Fruit fly (Drosophila melanogaster) whole organism, adult: ENCODE results near the gene Cyp4s3.

Experiments used
- CG11617 ChIP-seq: fragments of 200-800 bp; sonication (Bioruptor generic); optimal IDR thresholded peaks from 2 replicates; lab custom pipeline; 2017; ENCODE audit warnings: mild to moderate bottlenecking, missing biosample characterization, missing genetic modification reagents, missing genetic modification characterization
- CG14711 ChIP-seq: fragments of 200-800 bp; sonication (Bioruptor generic); optimal IDR thresholded peaks from 2 replicates; lab custom pipeline; 2018; ENCODE audit warnings: missing biosample characterization, mild to moderate bottlenecking, missing genetic modification characterization, moderate library complexity
- CG1620 ChIP-seq: fragments of 200-800 bp; sonication (Bioruptor generic); optimal IDR thresholded peaks from 2 replicates; lab custom pipeline; 2016; ENCODE audit warnings: missing biosample characterization, missing genetic modification characterization
- CG5204 ChIP-seq: fragments of 200-800 bp; sonication (Bioruptor generic); optimal IDR thresholded peaks from 2 replicates; lab custom pipeline; 2016; ENCODE audit warnings: missing biosample characterization, missing genetic modification characterization
- CG7045 ChIP-seq: fragments of 200-800 bp; sonication (Bioruptor generic); optimal IDR thresholded peaks from 2 replicates; lab custom pipeline; 2017; ENCODE audit warnings: missing biosample characterization, mild to moderate bottlenecking, missing genetic modification characterization
- CG7101 ChIP-seq: fragments of 200-800 bp; sonication (Bioruptor generic); optimal IDR thresholded peaks from 2 replicates; lab custom pipeline; 2018; ENCODE audit warnings: missing biosample characterization, mild to moderate bottlenecking, missing genetic modification characterization, moderate library complexity
- Clk ChIP-seq: fragments of 200-800 bp; sonication (Bioruptor generic); optimal IDR thresholded peaks from 2 replicates; lab custom pipeline; 2017; ENCODE audit warnings: missing biosample characterization, missing genetic modification characterization
- bab1 ChIP-seq: fragments of 200-800 bp; sonication (Bioruptor generic); optimal IDR thresholded peaks from 3 replicates; lab custom pipeline; 2019; ENCODE audit warnings: missing biosample characterization, mild to moderate bottlenecking, missing genetic modification characterization, moderate library complexity
- cnc ChIP-seq, 2 experiments: fragments of >200 bp; optimal IDR thresholded peaks; 2 replicates each; lab custom pipeline; 2017
- kay ChIP-seq: fragments of 200-800 bp; sonication (Bioruptor generic); peaks from one replicate; lab custom pipeline; 2016; ENCODE audit warnings: missing biosample characterization, missing genetic modification characterization, borderline replicate concordance
- tj ChIP-seq: fragments of 200-800 bp; sonication (Bioruptor generic); optimal IDR thresholded peaks from 3 replicates; lab custom pipeline; 2017; ENCODE audit warnings: missing biosample characterization, mild to moderate bottlenecking, missing genetic modification characterization, moderate library complexity
- toe ChIP-seq: fragments of 200-800 bp; sonication (Bioruptor generic); optimal IDR thresholded peaks from 2 replicates; lab custom pipeline; 2016; ENCODE audit warnings: missing biosample characterization, missing genetic modification characterization

dm6 chrX:15162941-15163340 is 46.6 kb upstream of the Cyp4s3 start, which contains the start of gene CG9095:
- TF ChIP-seq CG1620 (no peak), CG7045 (GFP tag; lab: Kevin White, UChicago) (no peak), toe (GFP tag; lab: Kevin White, UChicago) (no peak), CG7101 (no peak), bab1 (GFP tag; lab: Kevin White, UChicago) (no peak), CG14711 (tag; lab: Kevin White, UChicago) (no peak), CG11617 (no peak), Clk (no peak), CG5204 (GFP tag; lab: Kevin White, UChicago) (no peak), kay (no peak), tj (GFP tag; lab: Kevin White, UChicago) (no peak), cnc (optimal IDR thresholded peaks at IDR 0.05; lab: Kevin White, UChicago) (no peak)
